Fruit fly (Drosophila melanogaster) whole organism, pupa: Measurements from ENCODE around the gene CG3176.
A peak's percentile ranks its signal among the peaks of the same experiment; 100 is the strongest.

Experiments used
- CG10348 ChIP-seq: fragments of 200-800 bp; sonication (Bioruptor generic); IDR thresholded peaks from 2 replicates; pipeline ENCODE4 v1.3.6; 2022; ENCODE audit warnings: missing biosample characterization, missing genetic modification characterization
- CG12605 ChIP-seq: fragments of 200-800 bp; sonication (Bioruptor generic); IDR thresholded peaks from 2 replicates; pipeline ENCODE4 v1.3.6; 2022; ENCODE audit warnings: missing biosample characterization, missing genetic modification characterization
- CG13204 ChIP-seq: fragments of 200-800 bp; sonication (Bioruptor generic); optimal IDR thresholded peaks from 2 replicates; lab custom pipeline; 2018; ENCODE audit warnings: missing biosample characterization, mild to moderate bottlenecking, missing genetic modification characterization, moderate library complexity
- CG14655 ChIP-seq: fragments of 200-800 bp; sonication (Bioruptor generic); optimal IDR thresholded peaks from 3 replicates; lab custom pipeline; 2017; ENCODE audit warnings: mild to moderate bottlenecking, missing biosample characterization, missing genetic modification reagents, missing genetic modification characterization
- CG15710 ChIP-seq: fragments of 200-800 bp; sonication (Bioruptor generic); optimal IDR thresholded peaks from 2 replicates; lab custom pipeline; 2018; ENCODE audit warnings: missing biosample characterization, mild to moderate bottlenecking, missing genetic modification characterization, moderate library complexity
- CG17806 ChIP-seq: fragments of 200-800 bp; sonication (Bioruptor generic); optimal IDR thresholded peaks from 2 replicates; lab custom pipeline; 2018; ENCODE audit warnings: missing biosample characterization, mild to moderate bottlenecking, missing genetic modification characterization, moderate library complexity
- CG32121 ChIP-seq: fragments of 200-800 bp; sonication (Bioruptor generic); IDR thresholded peaks from 2 replicates; pipeline ENCODE4 v1.3.6; 2022; ENCODE audit warnings: missing biosample characterization, missing genetic modification characterization
- CG34367 ChIP-seq: fragments of 200-800 bp; sonication (Bioruptor generic); optimal IDR thresholded peaks from 2 replicates; lab custom pipeline; 2018; ENCODE audit warnings: missing biosample characterization, mild to moderate bottlenecking, missing genetic modification characterization
- CG4496 ChIP-seq: fragments of 200-800 bp; sonication (Bioruptor generic); IDR thresholded peaks from 3 replicates; pipeline ENCODE4 v1.3.6; 2022; ENCODE audit warnings: missing biosample characterization, missing genetic modification characterization
- CG8159 ChIP-seq: fragments of 200-800 bp; sonication (Bioruptor generic); optimal IDR thresholded peaks from 3 replicates; lab custom pipeline; 2018; ENCODE audit warnings: missing biosample characterization, mild to moderate bottlenecking, missing genetic modification characterization, moderate library complexity
- CG8301 ChIP-seq: fragments of 200-800 bp; sonication (Bioruptor generic); optimal IDR thresholded peaks from 2 replicates; lab custom pipeline; 2018; ENCODE audit warnings: missing biosample characterization, mild to moderate bottlenecking, missing genetic modification characterization
- CG9948 ChIP-seq: fragments of 200-800 bp; sonication (Bioruptor generic); optimal IDR thresholded peaks from 2 replicates; lab custom pipeline; 2018; ENCODE audit warnings: missing biosample characterization, mild to moderate bottlenecking, missing genetic modification characterization, moderate library complexity
- D1 ChIP-seq: fragments of 200-800 bp; sonication (Bioruptor generic); optimal IDR thresholded peaks from 2 replicates; lab custom pipeline; 2018; ENCODE audit warnings: missing biosample characterization, mild to moderate bottlenecking, missing genetic modification characterization, moderate library complexity
- EcR ChIP-seq: fragments of 200-800 bp; sonication (Bioruptor generic); optimal IDR thresholded peaks from 3 replicates; lab custom pipeline; 2019; ENCODE audit warnings: missing biosample characterization, missing genetic modification characterization, mild to moderate bottlenecking, moderate library complexity, missing genetic modification reagents
- Ets98B ChIP-seq: fragments of 200-800 bp; sonication (Bioruptor generic); IDR thresholded peaks from 2 replicates; pipeline ENCODE4 v1.3.6; 2022; ENCODE audit warnings: missing biosample characterization, missing genetic modification characterization
- Pif1A ChIP-seq: fragments of 200-800 bp; sonication (Bioruptor generic); optimal IDR thresholded peaks from 3 replicates; lab custom pipeline; 2016; ENCODE audit warnings: missing biosample characterization, missing genetic modification characterization
- Pif1B ChIP-seq: fragments of 200-800 bp; sonication (Bioruptor generic); optimal IDR thresholded peaks from 3 replicates; lab custom pipeline; 2016; ENCODE audit warnings: missing biosample characterization, missing genetic modification characterization
- Snoo ChIP-seq: fragments of 200-800 bp; sonication (Bioruptor generic); optimal IDR thresholded peaks from 3 replicates; lab custom pipeline; 2017; ENCODE audit warnings: missing biosample characterization, mild to moderate bottlenecking, missing genetic modification characterization, inconsistent platforms
- fd96Ca ChIP-seq: fragments of 200-800 bp; sonication (Bioruptor generic); IDR thresholded peaks from 3 replicates; pipeline ENCODE4 v1.3.6; 2022; ENCODE audit warnings: missing biosample characterization, missing genetic modification characterization
- gl ChIP-seq: fragments of 200-800 bp; sonication (Bioruptor generic); optimal IDR thresholded peaks from 2 replicates; lab custom pipeline; 2018; ENCODE audit warnings: missing biosample characterization, mild to moderate bottlenecking, missing genetic modification characterization
- rn ChIP-seq: fragments of 200-800 bp; sonication (Bioruptor generic); IDR thresholded peaks from 2 replicates; pipeline ENCODE4 v1.3.6; 2022; ENCODE audit warnings: missing biosample characterization, missing genetic modification characterization

CG3176 gene

dm6 chrX:448978-449377, 32.7 kb upstream of the CG3176 start:
- no peak for TF ChIP-seq Pif1A (GFP tag; lab: Kevin White, UChicago)
- no peak for TF ChIP-seq gl (tag; lab: Kevin White, UChicago)
- no peak for TF ChIP-seq Snoo
- no peak for TF ChIP-seq CG8159 (tag; lab: Kevin White, UChicago)
- no peak for TF ChIP-seq CG14655
- no peak for TF ChIP-seq rn (GFP tag; lab: Robert Waterston, UW)
- TF ChIP-seq CG10348 (GFP tag; lab: Robert Waterston, UW) = no peak
- no peak for TF ChIP-seq Ets98B (GFP tag; lab: Robert Waterston, UW)
- no peak for TF ChIP-seq CG4496
- no peak for TF ChIP-seq CG17806
- TF ChIP-seq CG13204 (GFP tag; lab: Kevin White, UChicago) = no peak
- no peak for TF ChIP-seq CG8301 (tag; lab: Kevin White, UChicago)
- TF ChIP-seq CG32121 (GFP tag; lab: Robert Waterston, UW) = no peak
- no peak for TF ChIP-seq CG9948 (tag; lab: Kevin White, UChicago)
- no peak for TF ChIP-seq D1
- TF ChIP-seq fd96Ca = no peak
- no peak for TF ChIP-seq EcR (GFP tag; lab: Kevin White, UChicago)
- TF ChIP-seq CG15710 = no peak

- TF ChIP-seq CG8159 (tag; lab: Kevin White, UChicago) = peak; percentile 68
- peak; percentile 32 for TF ChIP-seq CG34367 (tag; lab: Kevin White, UChicago)
- peak; percentile 62 for TF ChIP-seq CG15710
- TF ChIP-seq CG9948 (tag; lab: Kevin White, UChicago) = peak; percentile 38
- TF ChIP-seq gl (tag; lab: Kevin White, UChicago) = peak; percentile 17
- peak; percentile 50 for TF ChIP-seq CG17806
- TF ChIP-seq CG14655 = peak; percentile 18
- no peak for TF ChIP-seq CG32121 (GFP tag; lab: Robert Waterston, UW)
- no peak for TF ChIP-seq Snoo
- TF ChIP-seq, all 21 proteins: peak for 7
These were observed 28.9 kb upstream of the CG3176 start for dm6 chrX:452716-453115.

- TF ChIP-seq CG10348 (GFP tag; lab: Robert Waterston, UW) = no peak
- no peak for TF ChIP-seq CG8301 (tag; lab: Kevin White, UChicago)
- no peak for TF ChIP-seq gl (tag; lab: Kevin White, UChicago)
- TF ChIP-seq CG15710 = no peak
- TF ChIP-seq, all 21 proteins: peak for 0
These were observed 24.7 kb upstream of the CG3176 start for dm6 chrX:456959-457358.

- no peak for TF ChIP-seq rn (GFP tag; lab: Robert Waterston, UW)
- no peak for TF ChIP-seq CG17806
- no peak for TF ChIP-seq CG8301 (tag; lab: Kevin White, UChicago)
- TF ChIP-seq CG13204 (GFP tag; lab: Kevin White, UChicago) = no peak
These were observed 23.9 kb upstream of the CG3176 start for dm6 chrX:457803-458202.

dm6 chrX:460447-460846, 21.2 kb upstream of the CG3176 start, which contains the start of gene ase:
TSS of gene ase (plus strand) at chrX:460747.
- TF ChIP-seq rn (GFP tag; lab: Robert Waterston, UW) = no peak
- no peak for TF ChIP-seq CG14655
- no peak for TF ChIP-seq CG32121 (GFP tag; lab: Robert Waterston, UW)
- no peak for TF ChIP-seq CG15710
- no peak for TF ChIP-seq CG8301 (tag; lab: Kevin White, UChicago)
- TF ChIP-seq gl (tag; lab: Kevin White, UChicago) = no peak
- TF ChIP-seq CG12605 (GFP tag; lab: Robert Waterston, UW) = no peak
- TF ChIP-seq Ets98B (GFP tag; lab: Robert Waterston, UW) = no peak
- no peak for TF ChIP-seq Pif1B (GFP tag; lab: Kevin White, UChicago)

dm6 chrX:463934-464333, 17.7 kb upstream of the CG3176 start:
- TF ChIP-seq CG32121 (GFP tag; lab: Robert Waterston, UW) (no peak), CG9948 (tag; lab: Kevin White, UChicago) (no peak), rn (GFP tag; lab: Robert Waterston, UW) (no peak), CG12605 (GFP tag; lab: Robert Waterston, UW) (no peak), EcR (GFP tag; lab: Kevin White, UChicago) (no peak), fd96Ca (no peak), CG4496 (no peak), CG10348 (GFP tag; lab: Robert Waterston, UW) (no peak), Ets98B (GFP tag; lab: Robert Waterston, UW) (no peak), Snoo (no peak), Pif1A (GFP tag; lab: Kevin White, UChicago) (no peak)

- no peak for TF ChIP-seq CG13204 (GFP tag; lab: Kevin White, UChicago)
- TF ChIP-seq fd96Ca = no peak
- TF ChIP-seq Snoo = no peak
- no peak for TF ChIP-seq CG15710
- TF ChIP-seq CG10348 (GFP tag; lab: Robert Waterston, UW) = no peak
- no peak for TF ChIP-seq gl (tag; lab: Kevin White, UChicago)
These were observed 12.4 kb upstream of the CG3176 start, which contains the start of gene Cyp4g1 for dm6 chrX:469235-469634. TSS of gene Cyp4g1 (minus strand) at chrX:469335.
